Worm (Caenorhabditis elegans) whole organism, L3 larva: ENCODE data around the gene T20G5.8.

Source experiments
- aly-2 ChIP-seq: fragments of 150-350 bp; optimal IDR thresholded peaks from 2 replicates; lab custom pipeline; 2014; ENCODE audit warnings: missing biosample characterization, missing genetic modification characterization
- egl-27 ChIP-seq: sonication (generic microtip); optimal IDR thresholded peaks from 4 replicates; lab custom pipeline; 2017; ENCODE audit warnings: missing biosample characterization, missing genetic modification reagents, missing genetic modification characterization
- nhr-12 ChIP-seq: fragments of 150-350 bp; optimal IDR thresholded peaks from 2 replicates; lab custom pipeline; 2014; ENCODE audit warnings: missing biosample characterization, missing genetic modification characterization
- nhr-237 ChIP-seq: fragments of 150-350 bp; optimal IDR thresholded peaks from 2 replicates; lab custom pipeline; 2014; ENCODE audit warnings: missing biosample characterization, missing genetic modification characterization
- skn-1 ChIP-seq: fragments of 150-350 bp; optimal IDR thresholded peaks from 2 replicates; lab custom pipeline; 2014; ENCODE audit warnings: missing biosample characterization, missing genetic modification characterization
- tbx-2 ChIP-seq: sonication (generic microtip); optimal IDR thresholded peaks from 2 replicates; lab custom pipeline; 2016; ENCODE audit warnings: mild to moderate bottlenecking, missing genetic modification characterization, missing compliant biosample characterization
- unc-62 ChIP-seq: fragments of 150-350 bp; sonication (generic microtip); optimal IDR thresholded peaks from 4 replicates; lab custom pipeline; 2014; ENCODE audit warnings: missing biosample characterization, missing genetic modification reagents, missing genetic modification characterization
- ztf-11 ChIP-seq: fragments of 150-350 bp; optimal IDR thresholded peaks from 2 replicates; lab custom pipeline; 2014; ENCODE audit warnings: missing biosample characterization, missing genetic modification characterization

DNA sequence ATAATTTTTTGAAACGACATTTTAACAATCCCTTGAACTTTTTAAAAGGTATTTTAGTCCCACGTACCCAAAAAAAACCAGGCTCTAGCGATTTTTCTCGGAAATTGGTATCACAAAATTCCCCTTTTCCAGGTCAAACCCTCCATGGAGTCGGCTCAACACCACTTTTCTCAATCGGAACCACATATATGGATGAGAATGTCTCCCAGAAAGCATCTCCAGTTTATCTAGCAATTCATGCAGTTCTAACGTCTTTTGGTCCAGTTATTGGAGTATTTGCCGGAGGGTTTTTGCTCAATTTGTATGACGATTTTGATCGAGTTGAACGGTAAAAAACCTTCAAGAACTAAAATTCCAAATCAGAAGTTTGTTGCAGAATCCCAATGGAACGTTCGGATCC, 40.9 kb downstream of the T20G5.8 start:
- TF ChIP-seq skn-1 (tag; lab: Kevin White, UChicago) (no peak), nhr-237 (no peak), aly-2 (no peak), tbx-2 (tag; lab: Kevin White, UChicago) (no peak), egl-27 (no peak), unc-62 (no peak), ztf-11 (tag; lab: Kevin White, UChicago) (no peak), nhr-12 (tag; lab: Kevin White, UChicago) (no peak)
